Fruit fly (Drosophila melanogaster) whole organism, embryonic: ENCODE results near the gene Aatf.
A peak's percentile ranks its signal among the peaks of the same experiment; 100 is the strongest.

Experiments
- ATbp ChIP-seq: fragments of 200-800 bp; sonication (Bioruptor generic); optimal IDR thresholded peaks from 2 replicates; lab custom pipeline; 2017; ENCODE audit warnings: missing biosample characterization, mild to moderate bottlenecking, missing genetic modification characterization, missing genetic modification reagents
- Abd-B ChIP-seq: fragments of 200-800 bp; sonication (Bioruptor generic); optimal IDR thresholded peaks from 2 replicates; lab custom pipeline; 2018; ENCODE audit warnings: missing biosample characterization, mild to moderate bottlenecking, missing genetic modification characterization, moderate library complexity
- Atf-2 ChIP-seq: fragments of 200-800 bp; sonication (Bioruptor generic); optimal IDR thresholded peaks from 2 replicates; lab custom pipeline; 2016; ENCODE audit warnings: missing biosample characterization, missing genetic modification characterization
- B-H2 ChIP-seq: fragments of 200-800 bp; sonication (Bioruptor generic); optimal IDR thresholded peaks from 2 replicates; lab custom pipeline; 2018; ENCODE audit warnings: missing biosample characterization, mild to moderate bottlenecking, missing genetic modification characterization
- CG10462 ChIP-seq: fragments of 200-800 bp; sonication (Bioruptor generic); optimal IDR thresholded peaks from 2 replicates; lab custom pipeline; 2016; ENCODE audit warnings: missing biosample characterization, missing genetic modification characterization
- CG10565 ChIP-seq: fragments of 200-800 bp; sonication (Bioruptor generic); optimal IDR thresholded peaks from 3 replicates; lab custom pipeline; 2016; ENCODE audit warnings: missing biosample characterization, mild to moderate bottlenecking, missing genetic modification characterization
- CG11456 ChIP-seq: fragments of 200-800 bp; sonication (Bioruptor generic); IDR thresholded peaks from 3 replicates; pipeline ENCODE4 v1.3.6; 2022; ENCODE audit warnings: missing biosample characterization, missing genetic modification characterization
- CG11560 ChIP-seq: fragments of 200-800 bp; sonication (Bioruptor generic); IDR thresholded peaks from 3 replicates; pipeline ENCODE4 v1.3.6; 2022; ENCODE audit warnings: missing biosample characterization, missing genetic modification characterization
- CG12299 ChIP-seq: fragments of 200-800 bp; sonication (Bioruptor generic); optimal IDR thresholded peaks from 2 replicates; lab custom pipeline; 2018; ENCODE audit warnings: missing biosample characterization, mild to moderate bottlenecking, missing genetic modification characterization
- CG12942 ChIP-seq: fragments of 200-800 bp; sonication (Bioruptor generic); optimal IDR thresholded peaks from 3 replicates; lab custom pipeline; 2016; ENCODE audit warnings: missing biosample characterization, missing genetic modification characterization
- CG13424 ChIP-seq: fragments of 200-800 bp; sonication (Bioruptor generic); optimal IDR thresholded peaks from 2 replicates; lab custom pipeline; 2019; ENCODE audit warnings: missing biosample characterization, mild to moderate bottlenecking, missing genetic modification characterization, moderate library complexity
- CG14014 ChIP-seq: fragments of 200-800 bp; sonication (Bioruptor generic); IDR thresholded peaks from 2 replicates; pipeline ENCODE4 v1.3.6; 2022; ENCODE audit warnings: missing biosample characterization, missing genetic modification characterization
- CG15073 ChIP-seq: fragments of 200-800 bp; sonication (Bioruptor generic); optimal IDR thresholded peaks from 2 replicates; lab custom pipeline; 2016; ENCODE audit warnings: missing biosample characterization, missing genetic modification characterization
- CG1529 ChIP-seq: fragments of 200-800 bp; sonication (Bioruptor generic); optimal IDR thresholded peaks from 3 replicates; lab custom pipeline; 2018; ENCODE audit warnings: missing biosample characterization, missing genetic modification characterization
- CG18599 ChIP-seq: fragments of 200-800 bp; sonication (Bioruptor generic); optimal IDR thresholded peaks from 3 replicates; lab custom pipeline; 2017; ENCODE audit warnings: missing biosample characterization, missing genetic modification characterization, mild to moderate bottlenecking, moderate library complexity, missing genetic modification reagents
- CG31224 ChIP-seq: fragments of 200-800 bp; sonication (Bioruptor generic); IDR thresholded peaks from 2 replicates; pipeline ENCODE4 v1.3.6; 2022; ENCODE audit warnings: missing biosample characterization, missing genetic modification characterization
- CG33557 ChIP-seq: fragments of 200-800 bp; sonication (Bioruptor generic); optimal IDR thresholded peaks from 2 replicates; lab custom pipeline; 2019; ENCODE audit warnings: missing biosample characterization, mild to moderate bottlenecking, missing genetic modification characterization, moderate library complexity
- CG34376 ChIP-seq: fragments of 200-800 bp; sonication (Bioruptor generic); optimal IDR thresholded peaks from 2 replicates; lab custom pipeline; 2018; ENCODE audit warnings: missing biosample characterization, mild to moderate bottlenecking, missing genetic modification characterization
- CG4328 ChIP-seq: fragments of 200-800 bp; sonication (Bioruptor generic); optimal IDR thresholded peaks from 3 replicates; lab custom pipeline; 2017; ENCODE audit warnings: missing biosample characterization, missing genetic modification reagents, missing genetic modification characterization
- CG4854 ChIP-seq: fragments of 200-800 bp; sonication (Bioruptor generic); optimal IDR thresholded peaks from 2 replicates; lab custom pipeline; 2016; ENCODE audit warnings: missing biosample characterization, missing genetic modification characterization, inconsistent platforms
- CG5180 ChIP-seq: fragments of 200-800 bp; sonication (Bioruptor generic); optimal IDR thresholded peaks from 3 replicates; lab custom pipeline; 2017; ENCODE audit warnings: missing biosample characterization, missing genetic modification characterization, mild to moderate bottlenecking, moderate library complexity, missing genetic modification reagents
- CG7987 ChIP-seq: fragments of 200-800 bp; sonication (Bioruptor generic); optimal IDR thresholded peaks from 2 replicates; lab custom pipeline; 2018; ENCODE audit warnings: missing biosample characterization, mild to moderate bottlenecking, missing genetic modification characterization, moderate library complexity
- Doc3 ChIP-seq: fragments of 200-800 bp; sonication (Bioruptor generic); IDR thresholded peaks from 3 replicates; pipeline ENCODE4 v1.3.6; 2022; ENCODE audit warnings: missing biosample characterization, missing genetic modification characterization; ENCODE audit not compliant: partially characterized antibody
- Eip74EF ChIP-seq, 2 experiments: fragments of 200-800 bp in 1 of 2; fragments of >200 bp in 1 of 2; sonication (Bioruptor generic) in 1 of 2; optimal IDR thresholded peaks; 2 replicates each; lab custom pipeline; 2017 to 2019; ENCODE audit warnings: missing biosample characterization in 2 of 2, missing genetic modification characterization in 2 of 2, mild to moderate bottlenecking in 1 of 2, moderate library complexity in 1 of 2
- HHEX ChIP-seq: fragments of 200-800 bp; sonication (Bioruptor generic); optimal IDR thresholded peaks from 3 replicates; lab custom pipeline; 2017; ENCODE audit warnings: missing biosample characterization, mild to moderate bottlenecking, missing genetic modification characterization, missing genetic modification reagents
- Hand ChIP-seq: fragments of 200-800 bp; sonication (Bioruptor generic); optimal IDR thresholded peaks from 2 replicates; lab custom pipeline; 2017; ENCODE audit warnings: mild to moderate bottlenecking, missing biosample characterization, missing genetic modification reagents, missing genetic modification characterization
- Mes4 ChIP-seq: fragments of 200-800 bp; sonication (Bioruptor generic); optimal IDR thresholded peaks from 2 replicates; lab custom pipeline; 2016; ENCODE audit warnings: missing biosample characterization, missing genetic modification characterization
- Nf-YC ChIP-seq: fragments of 200-800 bp; optimal IDR thresholded peaks from 3 replicates; lab custom pipeline; 2019; ENCODE audit warnings: missing biosample characterization, mild to moderate bottlenecking, missing genetic modification characterization, moderate library complexity
- Side ChIP-seq: fragments of 200-800 bp; sonication (Bioruptor generic); optimal IDR thresholded peaks from 2 replicates; lab custom pipeline; 2016; ENCODE audit warnings: missing biosample characterization, missing genetic modification characterization
- Stat92E ChIP-seq, 3 experiments: fragments of >200 bp in 2 of 3; fragments of 200-800 bp in 1 of 3; sonication (Bioruptor generic) in 1 of 3; optimal IDR thresholded peaks; 2 replicates each; lab custom pipeline; 2017 to 2019; ENCODE audit warnings: missing biosample characterization in 3 of 3, missing genetic modification characterization in 3 of 3, mild to moderate bottlenecking in 1 of 3, moderate library complexity in 1 of 3
- Xrp1 ChIP-seq: fragments of 200-800 bp; sonication (Bioruptor generic); IDR thresholded peaks from 2 replicates; pipeline ENCODE4 v1.3.6; 2022; ENCODE audit warnings: missing biosample characterization, missing genetic modification characterization
- cas ChIP-seq: fragments of 200-800 bp; sonication (Bioruptor generic); IDR thresholded peaks from 2 replicates; pipeline ENCODE4 v1.3.6; 2022; ENCODE audit warnings: missing biosample characterization, missing genetic modification characterization
- emc ChIP-seq: fragments of 200-800 bp; sonication (Bioruptor generic); optimal IDR thresholded peaks from 2 replicates; lab custom pipeline; 2016; ENCODE audit warnings: missing biosample characterization, missing genetic modification characterization
- esg ChIP-seq: fragments of 200-800 bp; sonication (Bioruptor generic); conservative IDR thresholded peaks from 2 replicates; pipeline ENCODE4 v1.3.6; 2022; ENCODE audit warnings: missing biosample characterization, missing genetic modification characterization
- gcm ChIP-seq: fragments of 200-800 bp; sonication (Bioruptor generic); optimal IDR thresholded peaks from 2 replicates; lab custom pipeline; 2019; ENCODE audit warnings: missing biosample characterization, mild to moderate bottlenecking, missing genetic modification characterization, moderate library complexity
- grn ChIP-seq: fragments of 200-800 bp; sonication (Bioruptor generic); optimal IDR thresholded peaks from 3 replicates; lab custom pipeline; 2017; ENCODE audit warnings: missing biosample characterization, missing genetic modification characterization
- klu ChIP-seq: fragments of 200-800 bp; sonication (Bioruptor generic); IDR thresholded peaks from 2 replicates; pipeline ENCODE4 v1.3.6; 2022; ENCODE audit warnings: missing biosample characterization, missing genetic modification characterization
- nom ChIP-seq: fragments of 200-800 bp; sonication (Bioruptor generic); optimal IDR thresholded peaks from 2 replicates; lab custom pipeline; 2017; ENCODE audit warnings: missing biosample characterization, missing genetic modification characterization, mild to moderate bottlenecking, moderate library complexity, missing genetic modification reagents
- otp ChIP-seq: fragments of 200-800 bp; sonication (Bioruptor generic); IDR thresholded peaks from 3 replicates; pipeline ENCODE4, ENCODE4 v1.3.6; 2022; ENCODE audit warnings: missing biosample characterization, missing genetic modification characterization
- run ChIP-seq: fragments of 200-800 bp; sonication (Bioruptor generic); optimal IDR thresholded peaks from 3 replicates; lab custom pipeline; 2018; ENCODE audit warnings: missing biosample characterization, mild to moderate bottlenecking, missing genetic modification characterization
- sd ChIP-seq: fragments of 200-800 bp; sonication (Bioruptor generic); optimal IDR thresholded peaks from 3 replicates; lab custom pipeline; 2018; ENCODE audit warnings: missing biosample characterization, mild to moderate bottlenecking, missing genetic modification characterization, moderate library complexity
- seq ChIP-seq: fragments of 200-800 bp; sonication (Bioruptor generic); IDR thresholded peaks from 2 replicates; pipeline ENCODE4 v1.3.6; 2022; ENCODE audit warnings: missing biosample characterization, missing genetic modification characterization
- trem ChIP-seq: fragments of 200-800 bp; optimal IDR thresholded peaks from 3 replicates; lab custom pipeline; 2019; ENCODE audit warnings: missing biosample characterization, mild to moderate bottlenecking, missing genetic modification characterization, moderate library complexity
- unpg ChIP-seq: fragments of 200-800 bp; sonication (Bioruptor generic); optimal IDR thresholded peaks from 3 replicates; lab custom pipeline; 2018; ENCODE audit warnings: missing biosample characterization, mild to moderate bottlenecking, missing genetic modification characterization, moderate library complexity
- vvl ChIP-seq: fragments of 200-800 bp; sonication (Bioruptor generic); IDR thresholded peaks from 2 replicates; pipeline ENCODE4 v1.3.6; 2022; ENCODE audit warnings: missing biosample characterization, missing genetic modification characterization
- yki ChIP-seq: fragments of >200 bp; optimal IDR thresholded peaks from 3 replicates; lab custom pipeline; 2018
- z ChIP-seq: fragments of 200-800 bp; sonication (Bioruptor generic); IDR thresholded peaks from 3 replicates; pipeline ENCODE4 v1.3.6; 2022; ENCODE audit warnings: missing biosample characterization, missing genetic modification characterization
- zfh1 ChIP-seq: fragments of 200-800 bp; sonication (Bioruptor generic); IDR thresholded peaks from 3 replicates; pipeline ENCODE4 v1.3.6; 2022; ENCODE audit warnings: missing biosample characterization, missing genetic modification characterization

Aatf gene

DNA sequence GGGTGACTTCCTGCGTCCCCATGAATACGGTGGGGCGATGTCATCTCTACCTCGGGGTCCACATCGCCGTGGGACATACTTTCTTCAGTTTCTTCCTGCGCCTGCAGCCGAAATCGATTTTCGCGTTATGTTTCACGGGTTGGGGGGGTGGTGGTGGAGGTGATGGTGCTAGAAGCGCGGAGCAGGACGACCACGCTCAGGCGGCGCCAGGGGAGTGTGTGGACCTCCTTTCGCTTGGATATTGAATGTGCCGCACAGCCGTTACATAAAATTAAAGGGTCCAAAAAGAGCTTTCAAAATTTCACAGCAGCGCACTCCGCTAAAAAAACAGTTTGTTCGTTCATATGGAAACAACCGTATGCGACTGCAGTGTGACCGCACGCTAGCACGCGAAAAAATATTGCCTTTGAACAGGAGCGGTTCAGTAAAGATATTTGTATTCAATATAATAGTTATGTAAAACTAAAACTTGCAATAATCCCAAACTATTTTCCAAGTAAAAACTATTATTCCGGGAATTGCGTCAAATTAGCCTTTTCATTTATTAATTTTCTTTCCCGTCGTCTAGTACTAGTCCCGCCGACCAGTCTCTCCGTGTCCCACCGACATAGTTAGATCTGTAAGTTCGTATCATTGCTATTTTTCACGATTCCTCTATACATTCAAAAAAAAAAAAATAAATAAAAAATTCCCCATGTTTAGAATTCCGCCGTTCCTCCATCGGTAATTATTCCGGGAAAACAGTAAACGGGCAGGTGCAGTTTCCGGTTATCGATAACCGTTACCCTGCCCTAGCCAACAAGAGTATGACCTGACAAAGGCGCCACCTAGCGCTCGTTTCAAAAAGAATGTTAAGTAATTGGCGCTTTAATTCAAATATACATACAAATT is 33.2 kb upstream of the Aatf start, which contains the start of gene Nhe3 (continued):
- peak; percentile 61 for TF ChIP-seq HHEX (GFP tag; lab: Kevin White, UChicago)
- peak; percentile 69 for TF ChIP-seq CG4328 (GFP tag; lab: Kevin White, UChicago)
- TF ChIP-seq Mes4 (GFP tag; lab: Kevin White, UChicago) = peak; percentile 28
- peak; percentile 74 for TF ChIP-seq otp (GFP tag; lab: Robert Waterston, UW)
- TF ChIP-seq nom = peak; percentile 49
- TF ChIP-seq gcm (GFP tag; lab: Kevin White, UChicago) = peak; percentile 63
- TF ChIP-seq CG13424 (tag; lab: Kevin White, UChicago) = peak; percentile 78
- TF ChIP-seq CG12299 (tag; lab: Kevin White, UChicago) = peak; percentile 67
- TF ChIP-seq CG14014 (GFP tag; lab: Robert Waterston, UW) = peak; percentile 84
- TF ChIP-seq Stat92E (GFP tag; optimal IDR thresholded peaks at IDR 0.05; lab: Kevin White, UChicago) = peak in 1 of 3 experiments; percentile 84
- TF ChIP-seq sd (tag; lab: Kevin White, UChicago) = peak; percentile 77
- no peak for TF ChIP-seq CG7987 (GFP tag; lab: Kevin White, UChicago)
- TF ChIP-seq grn = no peak
- peak; percentile 74 for TF ChIP-seq Abd-B (GFP tag; lab: Kevin White, UChicago)
- TF ChIP-seq CG11456 (GFP tag; lab: Robert Waterston, UW) = peak; percentile 87
- TF ChIP-seq CG12942 (GFP tag; lab: Kevin White, UChicago) = peak; percentile 65
- TF ChIP-seq yki (lab: Kevin White, UChicago) = no peak
- no peak for TF ChIP-seq z (GFP tag; lab: Robert Waterston, UW)
- TF ChIP-seq Hand = peak; percentile 63
- peak; percentile 60 for TF ChIP-seq CG10462 (GFP tag; lab: Kevin White, UChicago)
- TF ChIP-seq Side (GFP tag; lab: Kevin White, UChicago) = peak; percentile 69
- peak; percentile 63 for TF ChIP-seq CG31224 (GFP tag; lab: Robert Waterston, UW)
- TF ChIP-seq cas (GFP tag; lab: Robert Waterston, UW) = 0 out of 2 replicates have a peak, but pooled peaks have one; percentile 41
- TF ChIP-seq CG5180 (GFP tag; lab: Kevin White, UChicago) = peak; percentile 20
- peak; percentile 74 for TF ChIP-seq ATbp
- TF ChIP-seq Doc3 (GFP tag; lab: Robert Waterston, UW) = no peak; the same call in 2 of the 3 replicates
- peak; percentile 68; the same call in 2 of the 3 replicates for TF ChIP-seq CG11560 (tag; lab: Robert Waterston, UW)
- TF ChIP-seq zfh1 (GFP tag; lab: Robert Waterston, UW) = peak; percentile 88; the same call in 2 of the 3 replicates
- peak; percentile 89 for TF ChIP-seq vvl (GFP tag; lab: Robert Waterston, UW)
- TF ChIP-seq CG33557 (GFP tag; lab: Kevin White, UChicago) = peak; percentile 30
- peak; percentile 67 for TF ChIP-seq B-H2
- TF ChIP-seq unpg (GFP tag; lab: Kevin White, UChicago) = peak; percentile 80
- TF ChIP-seq CG18599 (GFP tag; lab: Kevin White, UChicago) = peak; percentile 41
- TF ChIP-seq esg (GFP tag; lab: Robert Waterston, UW) = peak; percentile 76
- peak; percentile 36; the same call in 1 of the 2 replicates for TF ChIP-seq seq (GFP tag; lab: Robert Waterston, UW)
- no peak for TF ChIP-seq emc (GFP tag; lab: Kevin White, UChicago)
- TF ChIP-seq Xrp1 = peak; percentile 82
- peak; percentile 67 for TF ChIP-seq Nf-YC (tag; lab: Kevin White, UChicago)
- TF ChIP-seq trem (tag; lab: Kevin White, UChicago) = peak; percentile 73
- TF ChIP-seq CG1529 (GFP tag; lab: Kevin White, UChicago) = peak; percentile 53
- TF ChIP-seq CG34376 (GFP tag; lab: Kevin White, UChicago) = peak; percentile 62
- peak in 1 of 2 experiments; percentile 49 for TF ChIP-seq Eip74EF (GFP tag; optimal IDR thresholded peaks at IDR 0.05; lab: Kevin White, UChicago)
- peak; percentile 36 for TF ChIP-seq run (tag; lab: Kevin White, UChicago)
- peak; percentile 62 for TF ChIP-seq CG4854 (GFP tag; lab: Kevin White, UChicago)
- peak; percentile 72 for TF ChIP-seq Atf-2 (GFP tag; lab: Kevin White, UChicago)
- TF ChIP-seq klu (GFP tag; lab: Robert Waterston, UW) = peak; percentile 74
- peak; percentile 25 for TF ChIP-seq CG10565 (GFP tag; lab: Kevin White, UChicago)
- no peak for TF ChIP-seq CG15073 (GFP tag; lab: Kevin White, UChicago)
